Worm (Caenorhabditis elegans) whole organism, early embryonic: ENCODE results near the gene F19C6.5.

Experiments used
- B0310.2 ChIP-seq: sonication (generic microtip); optimal IDR thresholded peaks from 2 replicates; lab custom pipeline; 2016; ENCODE audit warnings: mild to moderate bottlenecking, missing genetic modification characterization, missing compliant biosample characterization
- F13C5.2 ChIP-seq: sonication (generic microtip); optimal IDR thresholded peaks from 2 replicates; lab custom pipeline; 2017; ENCODE audit warnings: mild to moderate bottlenecking, missing genetic modification characterization, inconsistent platforms, missing compliant biosample characterization
- aly-1 ChIP-seq: sonication (generic microtip); optimal IDR thresholded peaks from 2 replicates; lab custom pipeline; 2016; ENCODE audit warnings: missing genetic modification characterization, missing compliant biosample characterization
- ama-1 ChIP-seq: fragments of 150-350 bp; optimal IDR thresholded peaks from 2 replicates; lab custom pipeline; 2014
- ets-7 ChIP-seq: sonication (generic microtip); optimal IDR thresholded peaks from 2 replicates; lab custom pipeline; 2016; ENCODE audit warnings: missing genotype, missing genetic modification characterization, missing compliant biosample characterization
- flt-1 ChIP-seq: fragments of 200-800 bp; sonication (Bioruptor generic); IDR thresholded peaks from 2 replicates; pipeline ENCODE4 v1.3.6; 2022; ENCODE audit warnings: missing genetic modification characterization, missing compliant biosample characterization
- hmg-4 ChIP-seq: fragments of 200-800 bp; sonication (Bioruptor generic); optimal IDR thresholded peaks from 2 replicates; lab custom pipeline; 2018; ENCODE audit warnings: mild to moderate bottlenecking, missing genetic modification characterization, missing compliant biosample characterization
- scrt-1 ChIP-seq: fragments of 200-800 bp; sonication (Bioruptor generic); IDR thresholded peaks from 2 replicates; pipeline ENCODE4 v1.3.6; 2022; ENCODE audit warnings: missing genetic modification characterization, missing compliant biosample characterization
- sea-1 ChIP-seq: fragments of 200-800 bp; sonication (Bioruptor generic); conservative IDR thresholded peaks from 2 replicates; pipeline ENCODE4 v1.3.6; 2022; ENCODE audit warnings: missing genetic modification characterization, missing compliant biosample characterization
- tbx-11 ChIP-seq: fragments of 200-800 bp; sonication (Bioruptor generic); IDR thresholded peaks from 2 replicates; pipeline ENCODE4 v1.3.6; 2022; ENCODE audit warnings: missing genetic modification characterization, missing compliant biosample characterization
- tra-4 ChIP-seq: sonication (generic microtip); optimal IDR thresholded peaks from 2 replicates; lab custom pipeline; 2017; ENCODE audit warnings: missing genetic modification characterization, missing compliant biosample characterization

ce11 chrX:9948528-9948927 is 36.2 kb downstream of the F19C6.5 start:
- no peak for TF ChIP-seq ama-1
- no peak for TF ChIP-seq tbx-11 (GFP tag; lab: Robert Waterston, UW)
- TF ChIP-seq aly-1, result no peak
- no peak for TF ChIP-seq flt-1 (GFP tag; lab: Robert Waterston, UW)
- no peak for TF ChIP-seq hmg-4 (GFP tag; lab: Kevin White, UChicago)
- TF ChIP-seq sea-1 (GFP tag; lab: Robert Waterston, UW), result no peak
- no peak for TF ChIP-seq ets-7 (tag; lab: Kevin White, UChicago)
- no peak for TF ChIP-seq tra-4
- TF ChIP-seq F13C5.2 (tag; lab: Kevin White, UChicago), result no peak
- no peak for TF ChIP-seq B0310.2 (tag; lab: Kevin White, UChicago)
- TF ChIP-seq scrt-1 (GFP tag; lab: Robert Waterston, UW), result no peak
